Fruit fly (Drosophila melanogaster) whole organism: ENCODE results near the gene Rab19.
A peak's percentile ranks its signal among the peaks of the same experiment; 100 is the strongest.

Experiments
- CG8478 ChIP-seq: fragments of >200 bp; optimal IDR thresholded peaks from 2 replicates; lab custom pipeline; 2018; ENCODE audit warnings: inconsistent platforms
- Dll ChIP-seq: fragments of >200 bp; optimal IDR thresholded peaks from 2 replicates; lab custom pipeline; 2017
- EcR ChIP-seq, 2 experiments: fragments of >200 bp; optimal IDR thresholded peaks; 2 replicates each; lab custom pipeline; 2017; ENCODE audit warnings: missing biosample characterization in 2 of 2, missing genetic modification characterization in 2 of 2, missing genetic modification reagents in 2 of 2
- pan ChIP-seq: fragments of >200 bp; optimal IDR thresholded peaks from 2 replicates; lab custom pipeline; 2017
- psq ChIP-seq: fragments of >200 bp; optimal IDR thresholded peaks from 2 replicates; lab custom pipeline; 2017
- usp ChIP-seq: fragments of >200 bp; optimal IDR thresholded peaks from 2 replicates; lab custom pipeline; 2017; ENCODE audit warnings: missing biosample characterization, missing genetic modification characterization, mixed read lengths

Rab19 gene

DNA sequence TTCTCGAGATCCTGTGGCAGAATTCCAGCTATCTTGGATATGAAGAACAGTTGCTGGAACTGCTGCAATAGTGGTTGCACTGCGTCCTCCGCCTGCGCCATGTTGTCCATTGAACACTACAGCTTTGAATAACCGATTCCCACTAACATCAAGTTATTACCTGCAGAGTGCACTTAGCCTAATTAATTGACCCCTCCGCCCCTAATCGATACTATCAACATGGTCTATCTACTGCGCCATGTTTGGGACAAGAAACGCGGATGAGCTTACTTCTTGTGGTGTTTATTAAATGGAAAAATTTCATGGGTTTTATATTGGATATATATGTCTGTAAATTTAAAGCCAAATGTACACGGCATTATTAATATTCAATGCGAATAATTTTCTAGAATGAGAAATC lies 10.1 kb downstream of the Rab19 start, which contains the start of gene Gr66a:
Gr66a (minus strand) TSS at position 101 of the 400 bp plus-strand sequence.
- TF ChIP-seq pan (lab: Kevin White, UChicago) (no peak), CG8478 (lab: Kevin White, UChicago) (no peak)

DNA sequence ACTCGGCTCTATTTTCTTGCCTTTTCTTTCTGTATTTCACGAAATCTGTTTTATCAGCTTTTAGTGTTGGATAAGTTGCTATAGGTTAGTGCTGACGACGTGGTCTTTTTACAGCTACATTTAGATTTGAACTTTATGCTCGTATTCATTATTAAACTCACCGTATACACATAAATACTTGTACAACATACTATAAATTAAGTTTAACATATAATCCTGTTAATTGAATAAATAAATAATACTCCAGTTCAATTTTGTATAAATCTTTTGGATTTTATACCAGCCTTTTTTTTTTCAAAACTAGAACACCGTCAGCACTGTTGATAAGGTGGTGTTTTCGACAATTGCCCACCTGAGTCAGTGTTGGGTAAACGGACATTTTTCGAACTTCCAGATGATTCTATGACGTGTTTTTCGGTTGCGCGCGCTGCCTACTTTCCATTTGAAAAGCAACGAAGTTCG lies 12.1 kb downstream of the Rab19 start, which contains the start of gene BI-1:
BI-1 (minus strand) TSS at position 51 of the 462 bp plus-strand sequence.
- TF ChIP-seq pan (lab: Kevin White, UChicago), result no peak
- TF ChIP-seq psq (lab: Kevin White, UChicago), result no peak
- TF ChIP-seq CG8478 (lab: Kevin White, UChicago), result no peak
- TF ChIP-seq Dll (lab: Kevin White, UChicago), result no peak
- TF ChIP-seq EcR (GFP tag; optimal IDR thresholded peaks at IDR 0.05; lab: Kevin White, UChicago), result no peak

- TF ChIP-seq EcR (GFP tag; optimal IDR thresholded peaks at IDR 0.05; lab: Kevin White, UChicago) (no peak), psq (lab: Kevin White, UChicago) (no peak), pan (lab: Kevin White, UChicago) (no peak), Dll (lab: Kevin White, UChicago) (no peak), CG8478 (lab: Kevin White, UChicago) (no peak), usp (GFP tag; lab: Kevin White, UChicago) (no peak)
Observed at dm6 chr3L:8312290-8312689, 15.5 kb downstream of the Rab19 start.

- TF ChIP-seq CG8478 (lab: Kevin White, UChicago) (no peak), usp (GFP tag; lab: Kevin White, UChicago) (no peak), EcR (GFP tag; optimal IDR thresholded peaks at IDR 0.05; lab: Kevin White, UChicago) (no peak), Dll (lab: Kevin White, UChicago) (no peak), pan (lab: Kevin White, UChicago) (peak; percentile 45)
Observed at dm6 chr3L:8314788-8315140, 17.9 kb downstream of the Rab19 start.

- TF ChIP-seq psq (lab: Kevin White, UChicago), result no peak
- TF ChIP-seq pan (lab: Kevin White, UChicago), result no peak
- TF ChIP-seq CG8478 (lab: Kevin White, UChicago), result peak; percentile 65
- TF ChIP-seq Dll (lab: Kevin White, UChicago), result no peak
Observed at dm6 chr3L:8315141-8315816, 18.5 kb downstream of the Rab19 start, which contains the start of gene Cpsf6. TSS of gene Cpsf6 (minus strand) at chr3L:8315502.

- TF ChIP-seq CG8478 (lab: Kevin White, UChicago) (no peak), pan (lab: Kevin White, UChicago) (no peak), psq (lab: Kevin White, UChicago) (no peak)
Observed at dm6 chr3L:8318916-8319506, 22.2 kb downstream of the Rab19 start, which contains the start of gene CG43059. TSS of gene CG43059 (minus strand) at chr3L:8318966.

dm6 chr3L:8320105-8320813 lies 23.4 kb downstream of the Rab19 start, which contains the start of gene CG13670:
TSS of gene CG13670 (plus strand) at chr3L:8320763.
- no peak for TF ChIP-seq EcR (GFP tag; optimal IDR thresholded peaks at IDR 0.05; lab: Kevin White, UChicago)
- no peak for TF ChIP-seq Dll (lab: Kevin White, UChicago)

DNA sequence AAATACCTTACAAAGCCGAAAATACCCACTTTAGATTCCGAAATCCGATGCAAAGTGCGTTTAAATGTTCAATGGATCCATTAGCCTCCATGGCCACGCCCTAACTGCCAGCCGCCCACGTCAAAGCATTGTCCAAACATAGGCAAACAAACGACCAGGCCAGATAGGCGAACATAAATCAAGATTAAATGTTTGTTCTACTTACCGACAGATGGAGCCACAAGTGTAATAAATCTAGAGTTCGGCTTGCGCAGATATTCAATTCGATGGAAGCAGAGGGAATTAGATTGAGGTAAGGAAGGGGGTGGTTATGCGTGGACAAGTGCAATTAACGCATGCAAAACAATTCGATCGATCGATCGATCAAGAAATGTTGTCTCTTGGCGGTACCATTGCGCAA lies 27.0 kb downstream of the Rab19 start:
- TF ChIP-seq psq (lab: Kevin White, UChicago) (no peak), CG8478 (lab: Kevin White, UChicago) (no peak), Dll (lab: Kevin White, UChicago) (no peak), EcR (GFP tag; optimal IDR thresholded peaks at IDR 0.05; lab: Kevin White, UChicago) (no peak), usp (GFP tag; lab: Kevin White, UChicago) (no peak), pan (lab: Kevin White, UChicago) (no peak)

DNA sequence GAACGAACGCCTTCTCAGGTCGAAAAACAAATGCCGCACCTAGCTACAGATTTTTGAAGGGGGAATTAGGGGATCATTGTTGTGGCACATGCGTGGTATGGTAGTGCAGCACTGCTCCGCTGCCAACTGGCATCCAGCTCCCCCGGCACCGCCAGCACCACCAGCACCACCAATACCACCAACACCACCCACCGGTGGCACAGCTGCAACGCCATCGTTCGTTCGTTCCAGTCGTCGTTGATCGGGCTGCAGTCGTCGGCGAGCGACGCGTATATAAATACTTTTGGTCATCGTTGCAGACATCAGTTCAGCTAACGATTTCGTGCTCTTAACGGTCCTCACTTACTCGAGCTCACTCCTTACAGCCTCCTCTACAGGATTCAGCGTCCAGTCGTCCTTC lies 28.7 kb downstream of the Rab19 start, which contains the start of gene CG34461:
CG34461 (plus strand) TSS at position 301 of the 400 bp plus-strand sequence.
- TF ChIP-seq Dll (lab: Kevin White, UChicago) (no peak), EcR (GFP tag; optimal IDR thresholded peaks at IDR 0.05; lab: Kevin White, UChicago) (no peak), CG8478 (lab: Kevin White, UChicago) (no peak), psq (lab: Kevin White, UChicago) (no peak)

- TF ChIP-seq usp (GFP tag; lab: Kevin White, UChicago), result no peak
- no peak for TF ChIP-seq CG8478 (lab: Kevin White, UChicago)
- TF ChIP-seq EcR (GFP tag; optimal IDR thresholded peaks at IDR 0.05; lab: Kevin White, UChicago), result no peak
- no peak for TF ChIP-seq Dll (lab: Kevin White, UChicago)
- no peak for TF ChIP-seq psq (lab: Kevin White, UChicago)
- TF ChIP-seq pan (lab: Kevin White, UChicago), result no peak
Observed at dm6 chr3L:8328283-8328682, 31.5 kb downstream of the Rab19 start, which contains the start of gene CG34462. TSS of gene CG34462 (plus strand) at chr3L:8328583.

DNA sequence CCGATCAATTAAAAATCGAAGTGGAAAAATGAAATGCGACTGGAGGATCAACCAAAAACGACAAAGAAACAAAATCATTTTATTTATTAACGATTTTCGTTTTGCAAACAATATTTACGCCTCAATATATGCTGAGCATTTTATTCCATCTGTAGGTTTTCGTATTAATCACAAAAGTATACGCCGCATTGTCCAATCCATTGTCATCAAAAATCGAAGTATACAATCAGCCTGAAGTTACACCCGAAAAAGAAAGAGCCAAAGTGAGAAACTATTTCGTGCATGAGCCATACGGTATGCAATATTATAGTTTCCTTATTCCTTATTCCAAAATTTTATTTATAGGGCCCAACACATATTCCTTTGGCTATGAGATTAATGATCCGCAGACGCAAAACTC lies 32.2 kb downstream of the Rab19 start:
- TF ChIP-seq usp (GFP tag; lab: Kevin White, UChicago), result no peak
- no peak for TF ChIP-seq EcR (GFP tag; optimal IDR thresholded peaks at IDR 0.05; lab: Kevin White, UChicago)
- TF ChIP-seq psq (lab: Kevin White, UChicago), result no peak
- TF ChIP-seq pan (lab: Kevin White, UChicago), result no peak
- TF ChIP-seq Dll (lab: Kevin White, UChicago), result no peak
- no peak for TF ChIP-seq CG8478 (lab: Kevin White, UChicago)
